Worm (Caenorhabditis elegans): Measurements from ENCODE around the gene C06B8.7.
A peak's percentile ranks its signal among the peaks of the same experiment; 100 is the strongest.

The C06B8.7 gene

ce11 chrV:15481374-15481773 is 17.2 kb upstream of the C06B8.7 start, which contains the start of gene nhr-150:
Gene nhr-150 (minus strand): TSS chrV:15481465.
- no peak for TF ChIP-seq dao-5 (tag; optimal IDR thresholded peaks at IDR 0.05)
- no peak for TF ChIP-seq him-1 (tag; optimal IDR thresholded peaks at IDR 0.05)
- TF ChIP-seq W03F9.2 (tag; optimal IDR thresholded peaks at IDR 0.05): no peak

DNA sequence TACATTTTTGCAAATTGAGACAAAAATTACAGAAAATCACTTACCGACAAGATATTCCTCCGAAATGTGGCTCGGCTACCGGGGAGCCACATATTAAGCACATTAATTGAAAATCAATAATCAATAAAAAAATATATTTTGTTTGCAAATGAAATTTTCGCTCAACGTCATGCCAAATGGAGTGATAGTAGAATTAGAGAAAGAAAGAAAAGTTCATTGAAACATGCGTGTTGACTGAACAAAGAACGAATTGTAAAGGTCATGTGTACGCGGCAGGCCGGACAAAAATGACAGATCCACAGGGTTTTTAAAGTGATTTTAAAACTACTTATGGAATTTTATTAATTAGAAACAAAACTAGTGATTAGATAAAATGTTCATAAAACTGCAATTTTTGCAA is 15.0 kb upstream of the C06B8.7 start:
- TF ChIP-seq dao-5 (tag; optimal IDR thresholded peaks at IDR 0.05) (no peak), him-1 (tag; optimal IDR thresholded peaks at IDR 0.05) (no peak), W03F9.2 (tag; optimal IDR thresholded peaks at IDR 0.05) (no peak)

DNA sequence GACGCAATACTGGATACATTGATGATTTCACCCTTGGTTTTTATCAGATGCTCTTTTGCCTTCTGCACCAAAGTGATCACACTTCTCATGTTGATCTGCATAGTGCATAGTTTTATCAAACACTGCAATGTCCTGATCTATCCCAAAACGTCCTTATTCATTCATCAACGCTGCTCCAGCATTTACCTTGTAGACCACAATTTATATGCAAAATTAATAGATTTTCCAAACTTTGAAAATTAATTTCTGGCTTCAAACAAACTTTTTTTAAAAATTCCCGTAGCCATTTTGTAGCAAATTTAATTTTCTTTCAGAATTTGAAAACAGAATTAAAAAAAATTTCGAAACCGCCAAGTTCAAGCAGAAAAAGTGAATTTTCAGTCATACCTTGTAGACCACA is 14.0 kb upstream of the C06B8.7 start, which contains the start of gene C06B8.3:
TSS of gene C06B8.3 (minus strand) at position 101 of the 400 bp plus-strand sequence.
- TF ChIP-seq him-1 (tag; optimal IDR thresholded peaks at IDR 0.05) (no peak), dao-5 (tag; optimal IDR thresholded peaks at IDR 0.05) (no peak), W03F9.2 (tag; optimal IDR thresholded peaks at IDR 0.05) (no peak)

DNA sequence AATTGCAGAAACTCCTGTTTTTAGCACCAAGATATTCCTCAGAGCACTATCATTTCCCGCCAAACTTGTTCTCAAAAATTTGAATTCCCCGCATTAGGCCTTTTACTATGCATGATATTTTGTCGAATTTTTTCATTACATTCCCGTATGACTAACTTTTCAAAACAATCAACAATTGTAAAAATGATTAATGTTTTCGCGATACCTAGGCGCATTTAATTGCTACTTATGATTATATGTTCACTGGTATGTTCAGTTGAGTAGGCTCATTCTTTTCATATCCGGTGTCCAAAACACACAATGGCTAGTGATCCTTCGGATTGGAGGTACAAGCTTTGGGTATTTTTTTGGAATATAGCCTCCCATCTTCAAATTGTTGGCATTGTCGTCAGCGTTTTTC is 10.8 kb upstream of the C06B8.7 start, which contains the start of gene srw-21:
TSS of gene srw-21 (plus strand) at position 301 of the 400 bp plus-strand sequence.
- TF ChIP-seq W03F9.2 (tag; optimal IDR thresholded peaks at IDR 0.05): no peak
- TF ChIP-seq dao-5 (tag; optimal IDR thresholded peaks at IDR 0.05): no peak
- TF ChIP-seq him-1 (tag; optimal IDR thresholded peaks at IDR 0.05): no peak

DNA sequence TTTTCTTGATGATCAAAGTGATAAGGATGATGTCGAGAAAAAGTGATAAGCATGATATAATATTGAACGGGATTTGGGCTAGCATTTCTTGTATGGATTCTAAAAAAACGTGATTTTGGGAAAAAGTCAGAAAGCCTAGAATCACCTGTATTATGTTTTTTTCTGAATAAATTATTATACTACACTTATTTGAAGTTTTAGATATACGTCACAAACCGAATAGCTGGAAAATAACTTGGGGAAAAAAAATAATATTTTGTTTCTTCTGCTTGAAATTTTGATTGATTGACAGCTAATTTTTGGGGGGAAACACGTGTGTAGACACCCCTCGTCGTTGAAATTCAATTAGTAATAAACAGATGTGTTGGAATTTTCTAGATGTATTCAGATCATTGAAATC is 6.0 kb upstream of the C06B8.7 start, which contains the start of gene str-264:
TSS of gene str-264 (minus strand) at position 101 of the 400 bp plus-strand sequence.
- no peak for TF ChIP-seq dao-5 (tag; optimal IDR thresholded peaks at IDR 0.05)
- TF ChIP-seq W03F9.2 (tag; optimal IDR thresholded peaks at IDR 0.05): no peak
- no peak for TF ChIP-seq him-1 (tag; optimal IDR thresholded peaks at IDR 0.05)

DNA sequence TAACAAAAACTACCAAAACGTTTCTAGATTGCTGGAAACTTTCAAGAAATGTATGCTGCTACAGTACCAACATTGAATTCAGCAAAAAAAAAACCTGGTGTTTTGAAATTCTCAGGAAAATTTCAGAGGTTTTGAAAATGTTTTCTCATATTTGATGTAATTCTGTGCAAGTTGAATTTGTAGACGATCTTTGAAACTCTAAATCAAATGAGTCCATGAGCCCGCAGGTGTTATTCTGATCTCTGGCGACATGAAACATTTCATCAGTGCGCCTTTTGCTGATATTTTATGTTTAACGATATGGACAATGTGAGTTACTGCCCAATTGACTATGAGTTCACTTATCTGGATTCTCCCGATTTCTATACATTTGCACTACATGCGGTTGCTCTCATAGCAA is 4.9 kb upstream of the C06B8.7 start, which contains the start of gene srh-218:
TSS of gene srh-218 (plus strand) at position 301 of the 400 bp plus-strand sequence.
- TF ChIP-seq him-1 (tag; optimal IDR thresholded peaks at IDR 0.05) (no peak), dao-5 (tag; optimal IDR thresholded peaks at IDR 0.05) (no peak), W03F9.2 (tag; optimal IDR thresholded peaks at IDR 0.05) (no peak)

DNA sequence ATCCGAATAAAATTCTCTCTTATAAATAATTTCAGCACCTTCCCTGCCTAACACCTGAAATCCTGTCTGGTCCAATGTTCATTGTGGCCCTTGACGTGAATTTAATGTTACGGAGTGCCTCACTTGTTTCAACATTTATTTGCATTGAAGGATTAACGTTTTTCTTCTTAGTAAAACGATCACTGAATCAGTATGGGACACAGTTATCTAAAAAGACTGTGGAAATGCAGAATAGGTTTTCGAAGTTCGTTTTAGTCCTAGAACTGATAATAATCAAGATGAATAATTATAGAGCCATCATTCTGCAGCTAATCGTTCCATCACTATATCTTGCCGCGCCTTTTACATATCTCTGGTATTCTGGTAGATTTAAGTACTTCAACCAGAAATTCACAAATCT is 3.4 kb upstream of the C06B8.7 start, which contains the start of gene srh-219:
TSS of gene srh-219 (plus strand) at position 301 of the 400 bp plus-strand sequence.
- TF ChIP-seq dao-5 (tag; optimal IDR thresholded peaks at IDR 0.05) (no peak), him-1 (tag; optimal IDR thresholded peaks at IDR 0.05) (no peak), W03F9.2 (tag; optimal IDR thresholded peaks at IDR 0.05) (no peak)

- TF ChIP-seq W03F9.2 (tag; optimal IDR thresholded peaks at IDR 0.05) (no peak), dao-5 (tag; optimal IDR thresholded peaks at IDR 0.05) (no peak), him-1 (tag; optimal IDR thresholded peaks at IDR 0.05) (no peak)
Observed at ce11 chrV:15497731-15498130, 803 bp upstream of the C06B8.7 start.

- no peak for TF ChIP-seq dao-5 (tag; optimal IDR thresholded peaks at IDR 0.05)
- no peak for TF ChIP-seq W03F9.2 (tag; optimal IDR thresholded peaks at IDR 0.05)
- no peak for TF ChIP-seq him-1 (tag; optimal IDR thresholded peaks at IDR 0.05)
Observed at ce11 chrV:15499099-15499498, 565 bp downstream of the C06B8.7 start.

DNA sequence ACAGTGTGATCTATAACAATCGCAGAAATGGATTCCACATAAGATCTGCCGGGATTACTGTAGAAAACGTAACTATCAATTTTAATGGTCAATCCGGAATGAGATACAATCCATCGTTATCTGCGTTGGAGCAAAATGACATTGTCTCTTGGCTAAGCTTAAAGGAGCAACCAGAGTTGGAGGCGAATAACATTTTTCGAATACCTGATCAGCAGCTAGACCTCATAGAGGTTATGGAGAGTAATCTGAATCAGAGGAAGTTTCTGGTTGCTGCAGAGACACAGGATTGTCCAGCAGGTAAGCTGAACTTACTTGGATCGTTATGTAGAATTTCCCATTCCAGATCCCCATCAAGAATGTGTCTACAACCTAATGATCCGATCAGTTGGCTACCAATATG is 5.1 kb downstream of the C06B8.7 start:
- TF ChIP-seq him-1 (tag; optimal IDR thresholded peaks at IDR 0.05): no peak
- no peak for TF ChIP-seq dao-5 (tag; optimal IDR thresholded peaks at IDR 0.05)
- TF ChIP-seq W03F9.2 (tag; optimal IDR thresholded peaks at IDR 0.05): no peak

- TF ChIP-seq dao-5 (tag; optimal IDR thresholded peaks at IDR 0.05): peak; percentile 5
- no peak for TF ChIP-seq him-1 (tag; optimal IDR thresholded peaks at IDR 0.05)
- TF ChIP-seq W03F9.2 (tag; optimal IDR thresholded peaks at IDR 0.05): no peak
Observed at ce11 chrV:15505068-15505467, 6.5 kb downstream of the C06B8.7 start.

- TF ChIP-seq him-1 (tag; optimal IDR thresholded peaks at IDR 0.05) (peak; percentile 55), W03F9.2 (tag; optimal IDR thresholded peaks at IDR 0.05) (no peak)
Observed at ce11 chrV:15511613-15512216, 13.2 kb downstream of the C06B8.7 start, which contains the start of gene rpl-38. Gene rpl-38 (plus strand): TSS chrV:15512166.

ce11 chrV:15512856-15513756 is 14.6 kb downstream of the C06B8.7 start:
- TF ChIP-seq him-1 (tag; optimal IDR thresholded peaks at IDR 0.05) (no peak), W03F9.2 (tag; optimal IDR thresholded peaks at IDR 0.05) (no peak), dao-5 (tag; optimal IDR thresholded peaks at IDR 0.05) (no peak)

DNA sequence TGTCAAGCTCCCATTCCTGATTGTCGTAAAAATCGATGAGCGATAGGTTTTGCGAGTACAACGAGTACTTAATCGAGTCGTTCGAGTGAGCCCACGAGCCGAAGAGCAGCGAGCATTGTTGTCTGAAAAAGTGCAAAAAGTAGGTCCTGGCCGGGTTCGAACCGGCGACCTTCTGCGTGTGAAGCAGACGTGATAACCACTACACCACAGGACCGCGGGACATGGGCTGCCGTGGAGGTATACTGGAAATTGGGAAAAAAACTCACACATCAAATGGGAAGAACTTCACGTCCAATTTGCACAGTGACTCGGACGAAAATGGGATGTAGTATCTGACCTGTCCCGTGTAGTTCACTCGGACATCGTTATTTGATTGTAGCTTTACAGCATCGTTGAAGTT is 16.8 kb downstream of the C06B8.7 start:
- TF ChIP-seq W03F9.2 (tag; optimal IDR thresholded peaks at IDR 0.05) (no peak), dao-5 (tag; optimal IDR thresholded peaks at IDR 0.05) (no peak), him-1 (tag; optimal IDR thresholded peaks at IDR 0.05) (no peak)

Measured in whole organism, L4/young adult.